Fruit fly (Drosophila melanogaster) S2 (cell line): ENCODE results near the gene AMPdeam.

ENCODE experiments used
- CG8478 ChIP-seq: fragments of >200 bp; optimal IDR thresholded peaks from 2 replicates; lab custom pipeline; 2018
- CTCF ChIP-seq, 2 experiments: fragments of >200 bp; optimal IDR thresholded peaks; 2 replicates each; lab custom pipeline; 2018

DNA sequence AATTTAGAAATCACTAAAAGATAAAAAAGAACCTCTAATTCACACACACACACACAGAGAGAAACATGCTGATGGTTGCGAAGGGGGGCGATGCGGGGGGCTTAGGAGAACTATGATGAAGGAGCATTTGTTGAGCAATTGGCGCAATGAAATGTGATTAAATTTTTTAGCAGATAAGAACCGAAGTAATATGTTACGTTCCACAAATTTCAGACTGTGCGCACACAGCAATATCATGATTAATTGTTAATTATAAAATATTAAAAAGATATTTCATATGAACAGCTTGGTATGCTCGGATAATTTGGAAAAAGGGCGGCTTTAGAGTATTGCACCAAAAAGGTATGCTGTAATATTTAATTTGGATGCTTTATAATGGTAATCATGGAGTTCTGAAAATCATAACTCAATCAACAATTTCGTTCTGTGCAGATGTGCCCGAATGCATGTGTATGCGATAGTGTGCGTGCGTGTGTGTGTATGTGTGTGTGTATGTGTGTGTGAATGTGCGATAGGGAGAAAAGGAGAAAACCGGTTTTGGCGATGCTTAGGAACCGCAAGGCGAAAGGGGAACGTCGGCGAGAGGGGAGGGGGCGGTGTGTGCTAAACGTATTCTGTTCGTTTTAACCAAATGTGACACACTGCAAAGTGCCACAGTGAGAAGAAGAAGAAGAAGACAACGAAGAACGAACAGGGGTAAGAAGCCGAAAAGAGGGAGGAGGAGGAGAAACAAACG is 24.5 kb downstream of the AMPdeam start:
- no peak for TF ChIP-seq CTCF (optimal IDR thresholded peaks at IDR 0.05; lab: Kevin White, UChicago)
- TF ChIP-seq CG8478 (lab: Kevin White, UChicago) = no peak
